Worm (Caenorhabditis elegans): ENCODE data around the gene old-1.
"Not testable (repeated sequence)": the region's sequence is repeated elsewhere in the genome, so short reads cannot be mapped to it uniquely, and the experiment has no call there.

Gene old-1

DNA sequence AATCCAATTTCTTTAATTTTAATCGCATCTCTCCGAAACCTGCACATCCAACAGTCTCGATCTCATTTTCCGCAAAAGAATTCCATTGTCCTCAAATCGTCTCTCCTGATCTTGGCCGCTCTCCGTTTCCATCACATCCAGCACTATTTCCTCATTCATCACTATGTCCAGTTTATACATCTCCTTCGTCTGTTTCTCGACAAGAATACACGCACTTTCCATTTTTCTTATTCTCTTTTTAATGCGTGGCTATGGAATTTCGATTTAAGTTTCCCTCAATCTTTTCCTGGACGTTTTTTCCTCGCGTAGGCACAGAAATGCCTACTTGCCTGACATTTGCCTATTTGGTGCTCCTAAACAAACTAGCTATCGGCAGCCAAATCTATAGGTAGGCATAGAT is 11.3 kb upstream of the old-1 start:
- TF ChIP-seq aly-1 (tag; optimal IDR thresholded peaks at IDR 0.05) = no peak
- no peak for TF ChIP-seq ets-7 (tag; optimal IDR thresholded peaks at IDR 0.05)
- no peak for TF ChIP-seq sea-1 (GFP tag; conservative IDR thresholded peaks at IDR 0.05)
- no peak for TF ChIP-seq hmg-4 (GFP tag; optimal IDR thresholded peaks at IDR 0.05)
- TF ChIP-seq ceh-36 (tag; optimal IDR thresholded peaks at IDR 0.05) = no peak
- TF ChIP-seq ama-1 (optimal IDR thresholded peaks at IDR 0.05) = no peak
- no peak for TF ChIP-seq F13C5.2 (tag; optimal IDR thresholded peaks at IDR 0.05)
- TF ChIP-seq tbx-37 (GFP tag; conservative IDR thresholded peaks at IDR 0.05) = no peak
- TF ChIP-seq ceh-13 (GFP tag; optimal IDR thresholded peaks at IDR 0.05) = no peak
- TF ChIP-seq hmbx-1 (tag; optimal IDR thresholded peaks at IDR 0.05) = no peak
- no peak for TF ChIP-seq tra-4 (tag; optimal IDR thresholded peaks at IDR 0.05)
- TF ChIP-seq flt-1 (GFP tag; IDR thresholded peaks at IDR 0.05) = no peak
- no peak for TF ChIP-seq B0310.2 (tag; optimal IDR thresholded peaks at IDR 0.05)

DNA sequence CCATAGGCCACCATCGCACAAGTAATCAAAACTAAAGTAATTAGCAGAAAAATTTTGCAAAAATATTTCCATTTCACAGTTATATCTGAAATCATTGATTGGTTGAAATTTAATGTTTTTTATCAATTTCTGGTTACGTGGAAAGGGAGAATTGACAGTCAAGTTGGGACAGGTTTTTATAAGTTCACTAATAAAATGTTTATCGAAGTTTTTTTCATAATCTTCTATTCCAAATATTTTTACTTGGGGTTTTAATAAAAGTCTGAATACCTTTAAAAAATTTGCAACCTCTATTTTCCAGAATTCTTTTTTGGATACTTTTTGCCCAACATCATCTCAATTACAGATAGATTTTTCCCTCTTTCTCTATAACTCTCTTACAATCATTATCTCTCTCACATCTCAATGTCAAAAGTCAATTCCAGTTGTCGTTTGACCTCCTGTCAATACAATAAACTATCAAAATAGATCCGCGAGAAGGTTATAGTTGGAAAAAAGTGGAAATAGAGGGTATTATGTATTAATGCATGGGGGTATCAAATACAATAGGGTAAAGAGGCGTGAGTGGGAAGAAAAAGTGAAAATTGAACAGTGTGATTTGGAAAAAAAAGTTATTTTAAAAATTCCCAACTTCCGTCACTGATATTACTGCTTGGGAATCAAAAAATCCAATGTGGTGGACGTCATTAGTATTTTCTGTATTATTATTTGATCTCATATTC is 6.1 kb upstream of the old-1 start, which contains the start of the genes chil-2 and ctsa-3.2:
TSS of gene chil-2 (minus strand) at position 101 of the 722 bp plus-strand sequence.
TSS of gene ctsa-3.2 (plus strand) at position 672 of the 722 bp plus-strand sequence.
- TF ChIP-seq F13C5.2 (tag; optimal IDR thresholded peaks at IDR 0.05) (no peak), scrt-1 (GFP tag; IDR thresholded peaks at IDR 0.05) (no peak), tbx-37 (GFP tag; conservative IDR thresholded peaks at IDR 0.05) (no peak), sea-1 (GFP tag; conservative IDR thresholded peaks at IDR 0.05) (no peak)

DNA sequence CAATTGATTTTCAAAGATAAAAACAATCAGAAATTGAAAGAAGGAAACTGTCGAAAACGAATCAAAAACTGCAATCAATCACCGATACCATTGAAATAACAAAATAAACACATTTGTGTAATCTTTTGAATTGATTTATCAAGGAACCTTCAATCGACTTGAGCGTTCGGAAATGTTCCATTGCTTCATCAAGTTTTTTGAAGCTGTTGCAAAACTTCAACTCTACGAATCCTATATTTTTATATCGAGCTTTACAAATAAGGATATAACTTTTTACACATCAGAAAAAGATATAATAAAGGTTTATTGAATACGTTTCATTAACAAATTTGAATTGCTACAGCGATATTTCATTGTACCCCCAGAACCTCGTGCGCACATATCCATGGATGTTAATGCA is 4.4 kb upstream of the old-1 start, which contains the start of gene chil-8:
TSS of gene chil-8 (minus strand) at position 101 of the 400 bp plus-strand sequence.
- no peak for TF ChIP-seq hmg-4 (GFP tag; optimal IDR thresholded peaks at IDR 0.05)
- TF ChIP-seq ceh-36 (tag; optimal IDR thresholded peaks at IDR 0.05) = no peak
- TF ChIP-seq F13C5.2 (tag; optimal IDR thresholded peaks at IDR 0.05) = no peak

DNA sequence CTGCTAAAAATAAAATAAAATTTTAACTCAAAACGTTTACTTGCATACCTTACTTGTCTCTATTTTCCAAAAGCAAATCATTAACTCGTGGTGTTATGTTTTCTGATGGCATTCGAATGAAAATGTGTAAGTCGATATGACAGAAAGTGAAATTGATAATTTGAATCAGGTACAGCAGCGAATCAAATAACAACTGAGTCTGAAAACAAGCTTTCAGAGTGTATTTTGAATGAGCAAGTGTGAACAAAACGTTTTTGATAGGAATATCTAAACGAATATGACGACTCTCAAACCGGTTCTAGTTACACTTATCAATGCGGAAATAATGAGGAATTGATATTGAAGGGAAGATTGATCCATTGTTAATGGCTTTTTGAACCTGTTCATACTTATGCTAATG is 2.5 kb upstream of the old-1 start, which contains the start of gene chil-7:
TSS of gene chil-7 (minus strand) at position 112 of the 400 bp plus-strand sequence.
- TF ChIP-seq ceh-13 (GFP tag; optimal IDR thresholded peaks at IDR 0.05) = no peak
- no peak for TF ChIP-seq ama-1 (optimal IDR thresholded peaks at IDR 0.05)
- no peak for TF ChIP-seq scrt-1 (GFP tag; IDR thresholded peaks at IDR 0.05)
- TF ChIP-seq sea-1 (GFP tag; conservative IDR thresholded peaks at IDR 0.05) = no peak
- TF ChIP-seq hmg-4 (GFP tag; optimal IDR thresholded peaks at IDR 0.05) = no peak

DNA sequence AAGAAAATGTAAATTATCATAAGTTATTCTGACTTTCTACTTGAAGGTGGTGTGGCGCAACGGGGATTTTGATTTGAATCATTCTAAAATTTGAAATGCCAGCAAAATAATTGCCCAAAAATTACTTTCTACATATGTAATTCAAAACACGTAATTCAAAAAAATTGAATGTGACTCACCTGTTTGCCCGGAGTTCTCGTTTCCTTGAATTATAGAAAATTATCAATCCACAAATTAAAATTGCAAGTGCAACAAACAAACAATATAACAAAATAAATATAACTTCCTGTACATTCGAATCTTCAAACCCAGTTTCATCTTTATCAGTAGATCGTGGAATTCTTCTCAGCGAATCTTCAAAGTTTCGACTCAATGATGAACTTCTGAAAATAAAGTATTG is 340 bp downstream of the old-1 start:
- TF ChIP-seq ceh-13 (GFP tag; optimal IDR thresholded peaks at IDR 0.05) (no peak), aly-1 (tag; optimal IDR thresholded peaks at IDR 0.05) (no peak), hnd-1 (tag; optimal IDR thresholded peaks at IDR 0.05) (no peak), pes-1 (GFP tag; IDR thresholded peaks at IDR 0.05) (no peak), tra-4 (tag; optimal IDR thresholded peaks at IDR 0.05) (no peak), ceh-36 (tag; optimal IDR thresholded peaks at IDR 0.05) (no peak), tbx-37 (GFP tag; conservative IDR thresholded peaks at IDR 0.05) (no peak), ama-1 (optimal IDR thresholded peaks at IDR 0.05) (no peak), hmbx-1 (tag; optimal IDR thresholded peaks at IDR 0.05) (no peak), F13C5.2 (tag; optimal IDR thresholded peaks at IDR 0.05) (no peak), ets-7 (tag; optimal IDR thresholded peaks at IDR 0.05) (no peak), hmg-4 (GFP tag; optimal IDR thresholded peaks at IDR 0.05) (no peak)

DNA sequence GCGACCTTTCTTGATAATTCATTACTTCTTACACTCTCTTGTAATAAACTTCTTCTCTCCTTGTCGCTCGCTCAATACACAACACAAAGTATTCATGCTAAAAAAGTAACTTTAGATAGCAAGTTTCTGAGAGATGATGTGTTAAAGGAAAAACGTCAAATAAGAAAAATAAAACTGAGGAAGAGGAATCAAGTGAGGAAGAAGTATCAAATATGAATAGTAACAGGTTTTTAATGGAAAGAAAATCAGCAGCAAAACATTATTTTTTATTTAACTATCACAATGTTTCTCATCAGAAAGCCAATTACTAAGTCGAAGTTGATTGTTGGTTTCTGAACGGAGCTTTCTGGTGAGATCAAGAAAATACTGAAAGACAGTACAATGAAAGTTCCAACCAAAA is 2.2 kb downstream of the old-1 start, which contains the start of gene chil-1:
TSS of gene chil-1 (minus strand) at position 101 of the 400 bp plus-strand sequence.
- TF ChIP-seq scrt-1 (GFP tag; IDR thresholded peaks at IDR 0.05); tra-4 (tag; optimal IDR thresholded peaks at IDR 0.05); ama-1 (optimal IDR thresholded peaks at IDR 0.05): not testable (repeated sequence)

DNA sequence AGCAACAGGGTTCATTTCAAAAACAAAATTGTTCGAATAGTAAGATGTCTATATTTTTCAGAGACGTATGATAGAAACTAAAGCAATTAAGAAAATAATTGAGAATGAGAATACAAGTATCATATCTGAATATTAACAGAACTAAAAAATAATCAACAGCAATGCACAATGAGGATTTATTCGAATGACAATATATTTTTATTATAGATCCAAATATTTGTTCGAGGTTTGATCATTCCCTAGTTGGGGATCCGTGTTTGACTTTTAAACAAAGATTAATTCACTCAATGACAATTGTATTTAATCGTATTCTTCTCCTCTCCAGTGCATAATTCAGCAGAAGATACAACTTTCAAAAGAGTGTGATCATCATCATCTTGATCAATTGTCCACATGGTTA is 6.4 kb downstream of the old-1 start, which contains the start of gene C08H9.18:
TSS of gene C08H9.18 (minus strand) at position 101 of the 400 bp plus-strand sequence.
- no peak for TF ChIP-seq flt-1 (GFP tag; IDR thresholded peaks at IDR 0.05)
- TF ChIP-seq hnd-1 (tag; optimal IDR thresholded peaks at IDR 0.05) = no peak
- TF ChIP-seq tbx-11 (GFP tag; IDR thresholded peaks at IDR 0.05) = no peak
- TF ChIP-seq ama-1 (optimal IDR thresholded peaks at IDR 0.05) = no peak
- no peak for TF ChIP-seq hmbx-1 (tag; optimal IDR thresholded peaks at IDR 0.05)
- TF ChIP-seq tra-4 (tag; optimal IDR thresholded peaks at IDR 0.05) = no peak
- TF ChIP-seq hmg-4 (GFP tag; optimal IDR thresholded peaks at IDR 0.05) = no peak
- TF ChIP-seq scrt-1 (GFP tag; IDR thresholded peaks at IDR 0.05) = no peak
- TF ChIP-seq pes-1 (GFP tag; IDR thresholded peaks at IDR 0.05) = no peak
- no peak for TF ChIP-seq sea-1 (GFP tag; conservative IDR thresholded peaks at IDR 0.05)
- no peak for TF ChIP-seq aly-1 (tag; optimal IDR thresholded peaks at IDR 0.05)
- no peak for TF ChIP-seq ceh-13 (GFP tag; optimal IDR thresholded peaks at IDR 0.05)
- TF ChIP-seq F13C5.2 (tag; optimal IDR thresholded peaks at IDR 0.05) = no peak
- no peak for TF ChIP-seq tbx-37 (GFP tag; conservative IDR thresholded peaks at IDR 0.05)
- TF ChIP-seq ets-7 (tag; optimal IDR thresholded peaks at IDR 0.05) = no peak
- no peak for TF ChIP-seq ceh-36 (tag; optimal IDR thresholded peaks at IDR 0.05)
- TF ChIP-seq B0310.2 (tag; optimal IDR thresholded peaks at IDR 0.05) = no peak

DNA sequence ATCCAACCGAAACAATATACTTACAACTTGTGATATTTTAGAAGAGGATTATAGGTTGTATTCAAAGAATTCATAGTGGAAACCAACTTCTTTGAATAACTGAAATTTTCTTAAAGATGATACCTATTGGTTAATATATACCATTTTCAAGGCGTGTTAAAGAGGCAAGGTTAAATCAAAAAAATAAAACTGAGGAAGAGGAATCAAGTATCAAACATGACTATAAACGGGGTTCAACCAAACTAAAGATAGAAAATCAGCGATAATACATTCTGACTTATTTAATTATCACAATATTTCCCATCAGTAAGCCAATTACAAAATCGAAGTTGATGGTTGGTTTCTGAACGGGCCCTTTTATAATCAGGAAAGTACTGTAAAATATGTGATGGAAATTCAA is 7.2 kb downstream of the old-1 start, which contains the start of gene chil-3:
TSS of gene chil-3 (minus strand) at position 101 of the 400 bp plus-strand sequence.
- TF ChIP-seq tbx-37 (GFP tag; conservative IDR thresholded peaks at IDR 0.05) (no peak), pes-1 (GFP tag; IDR thresholded peaks at IDR 0.05) (no peak), ets-7 (tag; optimal IDR thresholded peaks at IDR 0.05) (no peak), F13C5.2 (tag; optimal IDR thresholded peaks at IDR 0.05) (no peak), hmbx-1 (tag; optimal IDR thresholded peaks at IDR 0.05) (no peak), hnd-1 (tag; optimal IDR thresholded peaks at IDR 0.05) (no peak), ama-1 (optimal IDR thresholded peaks at IDR 0.05) (no peak), tra-4 (tag; optimal IDR thresholded peaks at IDR 0.05) (no peak), flt-1 (GFP tag; IDR thresholded peaks at IDR 0.05) (no peak), ceh-13 (GFP tag; optimal IDR thresholded peaks at IDR 0.05) (no peak), B0310.2 (tag; optimal IDR thresholded peaks at IDR 0.05) (no peak), tbx-11 (GFP tag; IDR thresholded peaks at IDR 0.05) (no peak), aly-1 (tag; optimal IDR thresholded peaks at IDR 0.05) (no peak), sea-1 (GFP tag; conservative IDR thresholded peaks at IDR 0.05) (no peak), hmg-4 (GFP tag; optimal IDR thresholded peaks at IDR 0.05) (no peak)
